Fruit fly (Drosophila melanogaster) whole organism, embryonic: ENCODE measurements around the gene Arr1.

ENCODE experiments used
- CG12236 ChIP-seq: fragments of 200-800 bp; sonication (Bioruptor generic); optimal IDR thresholded peaks from 2 replicates; lab custom pipeline; 2016; ENCODE audit warnings: missing biosample characterization, missing genetic modification characterization
- CG14050 ChIP-seq: fragments of 200-800 bp; sonication (Bioruptor generic); IDR thresholded peaks from 3 replicates; pipeline ENCODE4 v1.3.6; 2022; ENCODE audit warnings: missing biosample characterization, missing genetic modification characterization
- CG16813 ChIP-seq: fragments of 200-800 bp; sonication (Bioruptor generic); IDR thresholded peaks from 3 replicates; pipeline ENCODE4 v1.3.6; 2022; ENCODE audit warnings: missing biosample characterization, missing genetic modification characterization; ENCODE audit not compliant: partially characterized antibody
- CG6175 ChIP-seq: fragments of 200-800 bp; sonication (Bioruptor generic); IDR thresholded peaks from 3 replicates; pipeline ENCODE4 v1.3.6; 2022; ENCODE audit warnings: missing biosample characterization, missing genetic modification characterization
- CG7839 ChIP-seq: fragments of 200-800 bp; sonication (Bioruptor generic); optimal IDR thresholded peaks from 3 replicates; lab custom pipeline; 2018; ENCODE audit warnings: missing biosample characterization, mild to moderate bottlenecking, missing genetic modification characterization, moderate library complexity
- Hsf ChIP-seq: fragments of 200-800 bp; sonication (Bioruptor generic); optimal IDR thresholded peaks from 3 replicates; lab custom pipeline; 2016; ENCODE audit warnings: missing biosample characterization, missing genetic modification characterization
- Sox102F ChIP-seq: fragments of 200-800 bp; sonication (Bioruptor generic); optimal IDR thresholded peaks from 2 replicates; lab custom pipeline; 2018; ENCODE audit warnings: missing biosample characterization, mild to moderate bottlenecking, missing genetic modification characterization, moderate library complexity
- shn ChIP-seq: fragments of 200-800 bp; sonication (Bioruptor generic); optimal IDR thresholded peaks from 3 replicates; lab custom pipeline; 2016; ENCODE audit warnings: missing biosample characterization, missing genetic modification characterization
- tna ChIP-seq: fragments of 200-800 bp; sonication (Bioruptor generic); IDR thresholded peaks from 2 replicates; pipeline ENCODE4 v1.3.6; 2022; ENCODE audit warnings: missing biosample characterization, missing genetic modification characterization; ENCODE audit not compliant: partially characterized antibody
- yki ChIP-seq: fragments of >200 bp; optimal IDR thresholded peaks from 3 replicates; lab custom pipeline; 2018

- no peak for TF ChIP-seq CG14050
- no peak for TF ChIP-seq Hsf (GFP tag; lab: Kevin White, UChicago)
- TF ChIP-seq CG7839 (tag; lab: Kevin White, UChicago): no peak
- no peak for TF ChIP-seq CG12236 (GFP tag; lab: Kevin White, UChicago)
- TF ChIP-seq Sox102F: no peak
- TF ChIP-seq shn: no peak
- no peak for TF ChIP-seq CG6175 (GFP tag; lab: Robert Waterston, UW)
- TF ChIP-seq yki (lab: Kevin White, UChicago): no peak
- no peak for TF ChIP-seq CG16813 (GFP tag; lab: Robert Waterston, UW)
- no peak for TF ChIP-seq tna (GFP tag; lab: Robert Waterston, UW)
Observed at dm6 chr2L:18125649-18126048, 47.6 kb downstream of the Arr1 start, which contains the start of gene Grl36b.
